Fruit fly (Drosophila melanogaster): ENCODE data around the gene Acam.
A peak's percentile ranks its signal among the peaks of the same experiment; 100 is the strongest.

The Acam gene

dm6 chr3R:25851224-25851682 lies 39.5 kb downstream of the Acam start, which contains the start of the genes CG14545 and CG5886:
Gene CG14545, minus strand, starts transcription at chr3R:25851291.
Gene CG5886, plus strand, starts transcription at chr3R:25851632.
- TF ChIP-seq Crg-1 (GFP tag; optimal IDR thresholded peaks at IDR 0.05) (peak; percentile 45), Clk (GFP tag; optimal IDR thresholded peaks at IDR 0.05) (no peak), Mnt (GFP tag; optimal IDR thresholded peaks at IDR 0.05) (no peak), pad (GFP tag; optimal IDR thresholded peaks at IDR 0.05) (peak; percentile 19), toe (GFP tag; optimal IDR thresholded peaks at IDR 0.05) (no peak), Hr96 (GFP tag; optimal IDR thresholded peaks at IDR 0.05) (peak; percentile 11), kay (GFP tag; ENCODE audit: borderline replicate concordance) (no peak), CG5204 (GFP tag; optimal IDR thresholded peaks at IDR 0.05) (no peak), ovo (GFP tag; optimal IDR thresholded peaks at IDR 0.05) (peak; percentile 84), CG33017 (tag; optimal IDR thresholded peaks at IDR 0.05) (no peak), bab1 (GFP tag; optimal IDR thresholded peaks at IDR 0.05) (peak; percentile 49), CG14711 (tag; optimal IDR thresholded peaks at IDR 0.05) (peak; percentile 14), tj (GFP tag; optimal IDR thresholded peaks at IDR 0.05) (no peak), CG7101 (tag; optimal IDR thresholded peaks at IDR 0.05) (no peak)

dm6 chr3R:25854825-25855224 lies 43.1 kb downstream of the Acam start:
- TF ChIP-seq CG7045 (GFP tag; optimal IDR thresholded peaks at IDR 0.05) (peak; percentile 25), CG14711 (tag; optimal IDR thresholded peaks at IDR 0.05) (no peak), CG33017 (tag; optimal IDR thresholded peaks at IDR 0.05) (peak; percentile 11), Mnt (GFP tag; optimal IDR thresholded peaks at IDR 0.05) (no peak)

dm6 chr3R:25855594-25856305 lies 44.0 kb downstream of the Acam start, which contains the start of gene CG5890:
Gene CG5890, plus strand, starts transcription at chr3R:25856154.
- peak; percentile 40 for TF ChIP-seq CG12768 (GFP tag; optimal IDR thresholded peaks at IDR 0.05)
- TF ChIP-seq CG5204 (GFP tag; optimal IDR thresholded peaks at IDR 0.05) = no peak
- TF ChIP-seq toe (GFP tag; optimal IDR thresholded peaks at IDR 0.05) = peak; percentile 3
- TF ChIP-seq Clk (GFP tag; optimal IDR thresholded peaks at IDR 0.05) = peak; percentile 21
- peak; percentile 48 for TF ChIP-seq CG7045 (GFP tag; optimal IDR thresholded peaks at IDR 0.05)
